Worm (Caenorhabditis elegans) whole organism, L1 larva: ENCODE measurements around the gene srg-56.
A peak's percentile ranks its signal among the peaks of the same experiment; 100 is the strongest.

ENCODE experiments used
- C04F5.9 ChIP-seq: sonication (generic microtip); optimal IDR thresholded peaks from 2 replicates; lab custom pipeline; 2016; ENCODE audit warnings: missing genetic modification characterization, missing compliant biosample characterization
- C16A3.4 ChIP-seq: fragments of 150-350 bp; optimal IDR thresholded peaks from 2 replicates; lab custom pipeline; 2014; ENCODE audit warnings: missing biosample characterization, missing genetic modification characterization
- C34B4.2 ChIP-seq: sonication (generic microtip); optimal IDR thresholded peaks from 2 replicates; lab custom pipeline; 2017; ENCODE audit warnings: mild to moderate bottlenecking, missing genetic modification characterization, missing compliant biosample characterization
- F16B12.6 ChIP-seq: fragments of 150-350 bp; optimal IDR thresholded peaks from 2 replicates; lab custom pipeline; 2014; ENCODE audit warnings: missing biosample characterization, missing genetic modification characterization
- Y116A8C.19 ChIP-seq: sonication (generic microtip); optimal IDR thresholded peaks from 2 replicates; lab custom pipeline; 2016; ENCODE audit warnings: missing compliant biosample characterization, missing genetic modification characterization, borderline replicate concordance
- alr-1 ChIP-seq: fragments of 200-800 bp; sonication (Bioruptor generic); optimal IDR thresholded peaks from 2 replicates; lab custom pipeline; 2018; ENCODE audit warnings: borderline replicate concordance, mild to moderate bottlenecking, missing genetic modification characterization, missing compliant biosample characterization
- ama-1 ChIP-seq: fragments of 150-350 bp; optimal IDR thresholded peaks from 2 replicates; lab custom pipeline; 2014
- ceh-8 ChIP-seq: fragments of 200-800 bp; sonication (Bioruptor generic); optimal IDR thresholded peaks from 2 replicates; lab custom pipeline; 2018; ENCODE audit warnings: mild to moderate bottlenecking, missing genetic modification characterization, moderate library complexity, missing compliant biosample characterization
- ceh-88 ChIP-seq: fragments of 200-800 bp; sonication (Bioruptor generic); IDR thresholded peaks from 2 replicates; pipeline ENCODE4 v1.3.6; 2022; ENCODE audit warnings: missing genetic modification characterization, missing compliant biosample characterization
- ceh-90 ChIP-seq: sonication (generic microtip); optimal IDR thresholded peaks from 2 replicates; lab custom pipeline; 2016; ENCODE audit warnings: missing genetic modification characterization, missing compliant biosample characterization
- dpl-1 ChIP-seq, 3 experiments: fragments of 150-350 bp in 2 of 3; sonication (generic microtip) in 1 of 3; optimal IDR thresholded peaks; 2 replicates each; lab custom pipeline; 2014 to 2017; ENCODE audit warnings: missing biosample characterization in 3 of 3, missing genetic modification characterization in 3 of 3, missing genetic modification reagents in 3 of 3
- dsc-1 ChIP-seq: sonication (generic microtip); optimal IDR thresholded peaks from 2 replicates; lab custom pipeline; 2016; ENCODE audit warnings: mild to moderate bottlenecking, missing genetic modification characterization, missing compliant biosample characterization
- egl-13 ChIP-seq: sonication (generic microtip); optimal IDR thresholded peaks from 2 replicates; lab custom pipeline; 2016; ENCODE audit warnings: missing genotype, missing genetic modification reagents, missing genetic modification characterization, missing compliant biosample characterization
- elt-3 ChIP-seq, 6 experiments: fragments of 150-350 bp in 1 of 6; sonication (generic microtip); optimal IDR thresholded peaks; 2 replicates each; lab custom pipeline; 2017 to 2018; ENCODE audit warnings: missing biosample characterization in 6 of 6, missing genetic modification characterization in 6 of 6, inconsistent platforms in 1 of 6
- fkh-10 ChIP-seq: sonication (generic microtip); optimal IDR thresholded peaks from 2 replicates; lab custom pipeline; 2017; ENCODE audit warnings: missing biosample characterization, missing genetic modification reagents, missing genetic modification characterization
- fkh-8 ChIP-seq: sonication (generic microtip); optimal IDR thresholded peaks from 2 replicates; lab custom pipeline; 2016; ENCODE audit warnings: mild to moderate bottlenecking, missing genetic modification characterization, missing compliant biosample characterization
- fos-1 ChIP-seq: fragments of 150-350 bp; optimal IDR thresholded peaks from 2 replicates; lab custom pipeline; 2014; ENCODE audit warnings: missing biosample characterization, missing genetic modification characterization
- grh-1 ChIP-seq: fragments of 200-800 bp; sonication (Bioruptor generic); IDR thresholded peaks from 2 replicates; pipeline ENCODE4 v1.3.6; 2022; ENCODE audit warnings: missing genetic modification reagents, missing genetic modification characterization, missing compliant biosample characterization
- hlh-17 ChIP-seq: fragments of 200-800 bp; sonication (Bioruptor generic); optimal IDR thresholded peaks from 2 replicates; lab custom pipeline; 2018; ENCODE audit warnings: missing genetic modification characterization, mild to moderate bottlenecking, missing compliant biosample characterization, moderate library complexity, borderline replicate concordance
- hlh-4 ChIP-seq: sonication (generic microtip); optimal IDR thresholded peaks from 2 replicates; lab custom pipeline; 2016; ENCODE audit warnings: mild to moderate bottlenecking, missing genetic modification characterization, missing compliant biosample characterization
- lin-14 ChIP-seq: fragments of 200-800 bp; sonication (Bioruptor generic); optimal IDR thresholded peaks from 2 replicates; lab custom pipeline; 2018; ENCODE audit warnings: mild to moderate bottlenecking, missing genetic modification characterization, moderate library complexity, missing compliant biosample characterization
- lin-39 ChIP-seq: fragments of 150-350 bp; optimal IDR thresholded peaks from 2 replicates; lab custom pipeline; 2014; ENCODE audit warnings: missing biosample characterization, missing genetic modification reagents, missing genetic modification characterization
- mef-2 ChIP-seq: fragments of 150-350 bp; optimal IDR thresholded peaks from 2 replicates; lab custom pipeline; 2014; ENCODE audit warnings: missing biosample characterization, missing genetic modification characterization
- mep-1 ChIP-seq: fragments of 150-350 bp; optimal IDR thresholded peaks from 2 replicates; lab custom pipeline; 2014; ENCODE audit warnings: missing biosample characterization, missing genetic modification characterization
- nhr-19 ChIP-seq: fragments of 200-800 bp; sonication (Bioruptor generic); conservative IDR thresholded peaks from 2 replicates; pipeline ENCODE4 v1.3.6; 2022; ENCODE audit warnings: missing genetic modification characterization, missing compliant biosample characterization
- nhr-20 ChIP-seq: sonication (generic microtip); optimal IDR thresholded peaks from 2 replicates; lab custom pipeline; 2016; ENCODE audit warnings: mild to moderate bottlenecking, missing genetic modification characterization, missing compliant biosample characterization
- nhr-237 ChIP-seq: fragments of 150-350 bp; optimal IDR thresholded peaks from 2 replicates; lab custom pipeline; 2014; ENCODE audit warnings: missing biosample characterization, missing genetic modification characterization
- nhr-47 ChIP-seq: sonication (generic microtip); optimal IDR thresholded peaks from 2 replicates; lab custom pipeline; 2016; ENCODE audit warnings: mild to moderate bottlenecking, missing genetic modification characterization, moderate library complexity, missing compliant biosample characterization
- nhr-71 ChIP-seq: sonication (generic microtip); optimal IDR thresholded peaks from 2 replicates; lab custom pipeline; 2016; ENCODE audit warnings: mild to moderate bottlenecking, missing genetic modification characterization, moderate library complexity, missing compliant biosample characterization
- nhr-76 ChIP-seq: sonication (generic microtip); optimal IDR thresholded peaks from 2 replicates; lab custom pipeline; 2017; ENCODE audit warnings: missing biosample characterization, missing genetic modification characterization
- nhr-85 ChIP-seq: sonication (generic microtip); peaks from one replicate; lab custom pipeline; 2016; ENCODE audit warnings: missing genetic modification characterization, inconsistent platforms, missing compliant biosample characterization
- nhr-90 ChIP-seq: sonication (generic microtip); optimal IDR thresholded peaks from 2 replicates; lab custom pipeline; 2016; ENCODE audit warnings: mild to moderate bottlenecking, missing genetic modification characterization, missing compliant biosample characterization; ENCODE audit not compliant: poor library complexity
- pax-3 ChIP-seq: fragments of 200-800 bp; sonication (Bioruptor generic); optimal IDR thresholded peaks from 2 replicates; lab custom pipeline; 2018; ENCODE audit warnings: mild to moderate bottlenecking, missing genetic modification characterization, moderate library complexity, missing compliant biosample characterization
- pqm-1 ChIP-seq: sonication (generic microtip); optimal IDR thresholded peaks from 3 replicates; lab custom pipeline; 2017; ENCODE audit warnings: missing biosample characterization, missing genetic modification characterization
- sox-4 ChIP-seq: sonication (generic microtip); optimal IDR thresholded peaks from 2 replicates; lab custom pipeline; 2016; ENCODE audit warnings: missing genetic modification characterization, missing compliant biosample characterization
- sptf-1 ChIP-seq: fragments of 150-350 bp; optimal IDR thresholded peaks from 2 replicates; lab custom pipeline; 2014; ENCODE audit warnings: missing biosample characterization, missing genetic modification characterization
- sup-37 ChIP-seq: fragments of 200-800 bp; sonication (Bioruptor generic); optimal IDR thresholded peaks from 2 replicates; lab custom pipeline; 2018; ENCODE audit warnings: mild to moderate bottlenecking, missing genetic modification characterization, missing compliant biosample characterization
- tbx-2 ChIP-seq: sonication (generic microtip); optimal IDR thresholded peaks from 2 replicates; lab custom pipeline; 2016; ENCODE audit warnings: missing genetic modification characterization, missing compliant biosample characterization
- tlp-1 ChIP-seq: fragments of 150-350 bp; optimal IDR thresholded peaks from 2 replicates; lab custom pipeline; 2014; ENCODE audit warnings: missing biosample characterization, missing genetic modification characterization
- unc-130 ChIP-seq: fragments of 150-350 bp; optimal IDR thresholded peaks from 2 replicates; lab custom pipeline; 2017; ENCODE audit warnings: missing biosample characterization, missing genetic modification characterization, inconsistent platforms
- unc-62 ChIP-seq: fragments of 150-350 bp; optimal IDR thresholded peaks from 2 replicates; lab custom pipeline; 2014; ENCODE audit warnings: missing biosample characterization, missing genetic modification reagents, missing genetic modification characterization
- zag-1 ChIP-seq: fragments of 150-350 bp; optimal IDR thresholded peaks from 2 replicates; lab custom pipeline; 2014; ENCODE audit warnings: missing biosample characterization, missing genetic modification characterization
- ztf-4 ChIP-seq: fragments of 150-350 bp; optimal IDR thresholded peaks from 2 replicates; lab custom pipeline; 2014; ENCODE audit warnings: missing biosample characterization, missing genetic modification characterization

The srg-56 gene

DNA sequence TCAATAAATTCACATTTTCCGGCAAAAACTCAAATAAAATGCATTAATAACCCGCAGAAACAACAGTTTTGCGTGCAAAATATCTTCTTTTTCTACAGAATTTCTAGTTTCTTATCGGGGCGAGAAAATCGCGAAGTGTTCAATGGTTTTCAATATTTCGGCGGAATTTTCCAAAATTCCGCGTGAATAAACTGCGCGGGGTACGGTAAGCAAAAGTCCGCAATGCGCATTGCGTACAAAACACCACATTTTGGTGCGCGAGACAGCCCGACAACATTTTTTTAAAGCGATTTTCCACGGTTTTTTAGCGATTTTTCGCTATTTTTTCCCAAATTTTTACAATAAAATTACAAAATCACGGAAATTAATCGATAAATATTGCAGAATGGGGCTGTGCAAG, 43.7 kb downstream of the srg-56 start, which contains the start of gene Y45G12B.2 (continued):
- TF ChIP-seq nhr-71 (tag; lab: Kevin White, UChicago) (peak; percentile 74), unc-62 (GFP tag; lab: Kevin White, UChicago) (no peak), C04F5.9 (tag; lab: Kevin White, UChicago) (no peak), ceh-8 (GFP tag; lab: Kevin White, UChicago) (no peak), alr-1 (tag; lab: Kevin White, UChicago) (no peak), fkh-10 (GFP tag; lab: Kevin White, UChicago) (no peak), pax-3 (tag; lab: Kevin White, UChicago) (no peak), mep-1 (tag; lab: Kevin White, UChicago) (peak; percentile 84), nhr-20 (tag; lab: Kevin White, UChicago) (peak; percentile 72), lin-39 (tag; lab: Kevin White, UChicago) (no peak), dpl-1 (GFP tag; optimal IDR thresholded peaks at IDR 0.05; lab: Kevin White, UChicago) (peak; percentile 65 to 82 (median 76)), lin-14 (GFP tag; lab: Kevin White, UChicago) (no peak), nhr-90 (tag; lab: Kevin White, UChicago) (peak; percentile 62), egl-13 (tag; lab: Kevin White, UChicago) (no peak), tbx-2 (tag; lab: Kevin White, UChicago) (peak; percentile 66), grh-1 (GFP tag; lab: Robert Waterston, UW) (peak; percentile 30; the same call in 1 of the 2 replicates), ceh-88 (GFP tag; lab: Robert Waterston, UW) (no peak), Y116A8C.19 (tag; lab: Kevin White, UChicago) (no peak), C16A3.4 (tag; lab: Kevin White, UChicago) (peak; percentile 61), hlh-17 (GFP tag; lab: Kevin White, UChicago) (no peak), tlp-1 (tag; lab: Kevin White, UChicago) (no peak), nhr-19 (peak; percentile 58), dsc-1 (tag; lab: Kevin White, UChicago) (peak; percentile 30), C34B4.2 (tag; lab: Kevin White, UChicago) (no peak)

ce11 chrV:2690948-2691347, 47.1 kb downstream of the srg-56 start:
- TF ChIP-seq nhr-76 (tag; lab: Kevin White, UChicago) (no peak), egl-13 (tag; lab: Kevin White, UChicago) (no peak), mef-2 (no peak), dsc-1 (tag; lab: Kevin White, UChicago) (no peak), hlh-4 (tag; lab: Kevin White, UChicago) (no peak), nhr-71 (tag; lab: Kevin White, UChicago) (no peak), unc-130 (tag; lab: Kevin White, UChicago) (no peak), fkh-8 (tag; lab: Kevin White, UChicago) (no peak), fos-1 (tag; lab: Kevin White, UChicago) (no peak), ceh-90 (no peak), nhr-85 (tag; lab: Kevin White, UChicago) (no peak), elt-3 (tag; optimal IDR thresholded peaks at IDR 0.05; lab: Kevin White, UChicago) (no peak), ceh-88 (GFP tag; lab: Robert Waterston, UW) (no peak), zag-1 (no peak), sptf-1 (tag; lab: Kevin White, UChicago) (no peak), nhr-237 (tag; lab: Kevin White, UChicago) (no peak), Y116A8C.19 (tag; lab: Kevin White, UChicago) (no peak), hlh-17 (GFP tag; lab: Kevin White, UChicago) (no peak)

ce11 chrV:2690478-2690877, 47.6 kb downstream of the srg-56 start:
- TF ChIP-seq sox-4 (tag; lab: Kevin White, UChicago): no peak
- TF ChIP-seq F16B12.6 (tag; lab: Kevin White, UChicago): no peak
- no peak for TF ChIP-seq C16A3.4 (tag; lab: Kevin White, UChicago)
- TF ChIP-seq lin-14 (GFP tag; lab: Kevin White, UChicago): no peak
- no peak for TF ChIP-seq ama-1
- TF ChIP-seq pax-3 (tag; lab: Kevin White, UChicago): no peak
- no peak for TF ChIP-seq sup-37 (GFP tag; lab: Kevin White, UChicago)
- no peak for TF ChIP-seq ztf-4
- TF ChIP-seq nhr-47 (tag; lab: Kevin White, UChicago): no peak
- TF ChIP-seq elt-3 (tag; optimal IDR thresholded peaks at IDR 0.05; lab: Kevin White, UChicago): no peak
- no peak for TF ChIP-seq pqm-1 (tag; lab: Kevin White, UChicago)
